Worm (Caenorhabditis elegans) whole organism, L3 larva: ENCODE data around the gene Y73F4A.1.

Experiments used
- aly-2 ChIP-seq: fragments of 150-350 bp; optimal IDR thresholded peaks from 2 replicates; lab custom pipeline; 2014; ENCODE audit warnings: missing biosample characterization, missing genetic modification characterization
- ama-1 ChIP-seq: fragments of 150-350 bp; optimal IDR thresholded peaks from 2 replicates; lab custom pipeline; 2018
- ceh-28 ChIP-seq: fragments of 150-350 bp; optimal IDR thresholded peaks from 2 replicates; lab custom pipeline; 2014; ENCODE audit warnings: missing biosample characterization, missing genetic modification reagents, missing genetic modification characterization
- ceh-82 ChIP-seq: fragments of 150-350 bp; optimal IDR thresholded peaks from 2 replicates; lab custom pipeline; 2014; ENCODE audit warnings: missing biosample characterization, missing genetic modification characterization
- ceh-9 ChIP-seq: sonication (generic microtip); optimal IDR thresholded peaks from 2 replicates; lab custom pipeline; 2018; ENCODE audit warnings: missing biosample characterization, missing genetic modification characterization
- daf-12 ChIP-seq: fragments of 150-350 bp; optimal IDR thresholded peaks from 2 replicates; lab custom pipeline; 2014; ENCODE audit warnings: missing biosample characterization, missing genetic modification reagents, missing genetic modification characterization
- egl-27 ChIP-seq: sonication (generic microtip); optimal IDR thresholded peaks from 4 replicates; lab custom pipeline; 2017; ENCODE audit warnings: missing biosample characterization, missing genetic modification reagents, missing genetic modification characterization
- egl-5 ChIP-seq: fragments of 150-350 bp; optimal IDR thresholded peaks from 2 replicates; lab custom pipeline; 2017; ENCODE audit warnings: missing biosample characterization, missing genetic modification reagents, missing genetic modification characterization, inconsistent platforms
- elt-1 ChIP-seq: fragments of 150-350 bp; optimal IDR thresholded peaks from 2 replicates; lab custom pipeline; 2014; ENCODE audit warnings: missing biosample characterization, missing genetic modification characterization
- elt-3 ChIP-seq, 3 experiments: fragments of 150-350 bp in 1 of 3; sonication (generic microtip) in 2 of 3; optimal IDR thresholded peaks; 2 replicates in 2 of 3; 4 replicates in 1 of 3; lab custom pipeline; 2014 to 2017; ENCODE audit warnings: missing biosample characterization in 3 of 3, missing genetic modification characterization in 3 of 3
- eor-1 ChIP-seq, 2 experiments: fragments of 150-350 bp; optimal IDR thresholded peaks; 2 replicates each; lab custom pipeline; 2014 to 2018; ENCODE audit warnings: missing biosample characterization in 2 of 2, missing genetic modification characterization in 2 of 2
- fkh-10 ChIP-seq: sonication (generic microtip); optimal IDR thresholded peaks from 2 replicates; lab custom pipeline; 2017; ENCODE audit warnings: missing biosample characterization, missing genetic modification reagents, missing genetic modification characterization
- fkh-2 ChIP-seq: fragments of 150-350 bp; optimal IDR thresholded peaks from 2 replicates; lab custom pipeline; 2014; ENCODE audit warnings: missing biosample characterization, missing genetic modification reagents, missing genetic modification characterization
- fos-1 ChIP-seq: fragments of 150-350 bp; optimal IDR thresholded peaks from 2 replicates; lab custom pipeline; 2014; ENCODE audit warnings: missing biosample characterization, missing genetic modification characterization
- lin-15B ChIP-seq: fragments of 150-350 bp; optimal IDR thresholded peaks from 2 replicates; lab custom pipeline; 2014; ENCODE audit warnings: missing biosample characterization, missing genetic modification characterization
- lsy-12 ChIP-seq: sonication (generic microtip); optimal IDR thresholded peaks from 2 replicates; lab custom pipeline; 2016; ENCODE audit warnings: mild to moderate bottlenecking, missing genetic modification characterization, missing compliant biosample characterization
- mdl-1 ChIP-seq: fragments of 150-350 bp; optimal IDR thresholded peaks from 2 replicates; lab custom pipeline; 2014; ENCODE audit warnings: missing biosample characterization, missing genetic modification characterization
- mml-1 ChIP-seq: fragments of 150-350 bp; sonication (generic microtip); optimal IDR thresholded peaks from 3 replicates; lab custom pipeline; 2014; ENCODE audit warnings: missing biosample characterization, missing genetic modification characterization
- nfya-1 ChIP-seq: sonication (generic microtip); optimal IDR thresholded peaks from 2 replicates; lab custom pipeline; 2017; ENCODE audit warnings: missing genetic modification characterization, mild to moderate bottlenecking, missing compliant biosample characterization, antibody characterized with exemption, moderate library complexity; ENCODE audit not compliant: insufficient read depth
- nhr-11 ChIP-seq: fragments of 150-350 bp; optimal IDR thresholded peaks from 2 replicates; lab custom pipeline; 2014; ENCODE audit warnings: missing biosample characterization, missing genetic modification characterization
- nhr-12 ChIP-seq: fragments of 150-350 bp; optimal IDR thresholded peaks from 2 replicates; lab custom pipeline; 2014; ENCODE audit warnings: missing biosample characterization, missing genetic modification characterization
- nhr-23 ChIP-seq: fragments of 150-350 bp; optimal IDR thresholded peaks from 2 replicates; lab custom pipeline; 2014; ENCODE audit warnings: missing biosample characterization, missing genetic modification reagents, missing genetic modification characterization
- nhr-25 ChIP-seq: sonication (generic microtip); optimal IDR thresholded peaks from 2 replicates; lab custom pipeline; 2017; ENCODE audit warnings: missing biosample characterization, missing genetic modification characterization
- nhr-28 ChIP-seq: fragments of 150-350 bp; optimal IDR thresholded peaks from 2 replicates; lab custom pipeline; 2014; ENCODE audit warnings: missing biosample characterization, missing genetic modification characterization
- nhr-76 ChIP-seq: fragments of 150-350 bp; sonication (generic microtip); optimal IDR thresholded peaks from 5 replicates; lab custom pipeline; 2014; ENCODE audit warnings: missing biosample characterization, missing genetic modification characterization
- pha-4 ChIP-seq: fragments of 150-350 bp; optimal IDR thresholded peaks from 2 replicates; lab custom pipeline; 2014; ENCODE audit warnings: missing biosample characterization, missing genetic modification reagents, missing genetic modification characterization
- pqm-1 ChIP-seq: fragments of 150-350 bp; optimal IDR thresholded peaks from 2 replicates; lab custom pipeline; 2017; ENCODE audit warnings: missing biosample characterization, missing genetic modification characterization, inconsistent platforms
- sea-2 ChIP-seq: fragments of 150-350 bp; sonication (generic microtip); optimal IDR thresholded peaks from 4 replicates; lab custom pipeline; 2014; ENCODE audit warnings: missing biosample characterization, missing genetic modification reagents, missing genetic modification characterization
- skn-1 ChIP-seq: fragments of 150-350 bp; optimal IDR thresholded peaks from 2 replicates; lab custom pipeline; 2014; ENCODE audit warnings: missing biosample characterization, missing genetic modification characterization
- snpc-4 ChIP-seq: fragments of 150-350 bp; optimal IDR thresholded peaks from 2 replicates; lab custom pipeline; 2014; ENCODE audit warnings: missing biosample characterization, missing genetic modification characterization
- tbx-2 ChIP-seq: sonication (generic microtip); optimal IDR thresholded peaks from 2 replicates; lab custom pipeline; 2016; ENCODE audit warnings: mild to moderate bottlenecking, missing genetic modification characterization, missing compliant biosample characterization
- unc-39 ChIP-seq: sonication (generic microtip); optimal IDR thresholded peaks from 4 replicates; lab custom pipeline; 2017; ENCODE audit warnings: missing biosample characterization, missing genetic modification characterization
- unc-62 ChIP-seq: fragments of 150-350 bp; sonication (generic microtip); optimal IDR thresholded peaks from 4 replicates; lab custom pipeline; 2014; ENCODE audit warnings: missing biosample characterization, missing genetic modification reagents, missing genetic modification characterization
- zag-1 ChIP-seq: fragments of 150-350 bp; optimal IDR thresholded peaks from 2 replicates; lab custom pipeline; 2014; ENCODE audit warnings: missing biosample characterization, missing genetic modification characterization
- ztf-11 ChIP-seq: fragments of 150-350 bp; optimal IDR thresholded peaks from 2 replicates; lab custom pipeline; 2014; ENCODE audit warnings: missing biosample characterization, missing genetic modification characterization

The Y73F4A.1 gene

ce11 chrIV:9045252-9045651 is at the start of gene Y73F4A.1:
TSS of gene Y73F4A.1 (minus strand) at chrIV:9045352.
- no peak for TF ChIP-seq fkh-2 (tag; lab: Kevin White, UChicago)
- no peak for TF ChIP-seq nhr-28 (tag; lab: Kevin White, UChicago)
- no peak for TF ChIP-seq sea-2 (GFP tag; lab: Kevin White, UChicago)
- TF ChIP-seq skn-1 (tag; lab: Kevin White, UChicago): no peak
- no peak for TF ChIP-seq daf-12 (tag; lab: Kevin White, UChicago)
- no peak for TF ChIP-seq unc-39 (tag; lab: Kevin White, UChicago)
- TF ChIP-seq nhr-11 (tag; lab: Kevin White, UChicago): no peak
- no peak for TF ChIP-seq zag-1 (tag; lab: Kevin White, UChicago)
- no peak for TF ChIP-seq elt-3 (tag; optimal IDR thresholded peaks at IDR 0.05; lab: Kevin White, UChicago)
- TF ChIP-seq nhr-76 (tag; lab: Kevin White, UChicago): no peak
- TF ChIP-seq fkh-10 (GFP tag; lab: Kevin White, UChicago): no peak
- no peak for TF ChIP-seq tbx-2 (tag; lab: Kevin White, UChicago)
- TF ChIP-seq ceh-9 (tag; lab: Kevin White, UChicago): no peak
- TF ChIP-seq nhr-12: no peak
- TF ChIP-seq lin-15B: no peak

- no peak for TF ChIP-seq nfya-1 (tag; lab: Kevin White, UChicago)
- TF ChIP-seq ceh-82 (tag; lab: Kevin White, UChicago): no peak
- TF ChIP-seq unc-39 (tag; lab: Kevin White, UChicago): no peak
- no peak for TF ChIP-seq lsy-12
- TF ChIP-seq unc-62 (GFP tag; lab: Kevin White, UChicago): no peak
- TF ChIP-seq, all 47 proteins: peak for 0
These were observed 49.2 kb upstream of the Y73F4A.1 start, which contains the start of gene mrpl-42 for ce11 chrIV:9094356-9094755. TSS of gene mrpl-42 (minus strand) at chrIV:9094456.

- TF ChIP-seq egl-5 (tag; lab: Kevin White, UChicago) (no peak), ceh-9 (tag; lab: Kevin White, UChicago) (no peak), pha-4 (tag; lab: Kevin White, UChicago) (no peak), pqm-1 (no peak), fos-1 (tag; lab: Kevin White, UChicago) (no peak), mml-1 (tag; lab: Kevin White, UChicago) (no peak), nhr-23 (tag; lab: Kevin White, UChicago) (no peak), skn-1 (tag; lab: Kevin White, UChicago) (no peak), mdl-1 (tag; lab: Kevin White, UChicago) (no peak), elt-1 (no peak), aly-2 (no peak), ama-1 (lab: Kevin White, UChicago) (no peak), eor-1 (tag; optimal IDR thresholded peaks at IDR 0.05; lab: Kevin White, UChicago) (no peak), ceh-82 (tag; lab: Kevin White, UChicago) (no peak), ztf-11 (tag; lab: Kevin White, UChicago) (no peak), ceh-28 (tag; lab: Kevin White, UChicago) (no peak)
- TF ChIP-seq, all 47 proteins: peak for 0
These were observed 48.8 kb upstream of the Y73F4A.1 start, which contains the start of gene lpl-1 for ce11 chrIV:9093932-9094331. TSS of gene lpl-1 (minus strand) at chrIV:9094032.

ce11 chrIV:9092011-9092410 is 46.9 kb upstream of the Y73F4A.1 start:
- peak; percentile 82 for TF ChIP-seq fkh-10 (GFP tag; lab: Kevin White, UChicago)
- TF ChIP-seq nfya-1 (tag; lab: Kevin White, UChicago): peak; percentile 8
- no peak for TF ChIP-seq snpc-4 (tag; lab: Kevin White, UChicago)
- TF ChIP-seq mml-1 (tag; lab: Kevin White, UChicago): no peak
- TF ChIP-seq zag-1 (tag; lab: Kevin White, UChicago): no peak

ce11 chrIV:9090538-9091195 is 45.5 kb upstream of the Y73F4A.1 start:
- TF ChIP-seq nhr-25 (tag; lab: Kevin White, UChicago) (peak; percentile 42), egl-27 (tag; lab: Kevin White, UChicago) (no peak), elt-1 (peak; percentile 12), ama-1 (lab: Kevin White, UChicago) (peak; percentile 6)
